Fruit fly (Drosophila melanogaster): Measurements from ENCODE around the gene ple.

dm6 chr3L:6763146-6763545 is 43.8 kb upstream of the ple start, which contains the start of gene Rsph3:
- TF ChIP-seq psq (optimal IDR thresholded peaks at IDR 0.05) (no peak), usp (GFP tag; optimal IDR thresholded peaks at IDR 0.05) (no peak)

All from whole organism.